Worm (Caenorhabditis elegans) whole organism, early embryonic: Measurements from ENCODE around the gene C02F5.13.

Source experiments
- B0310.2 ChIP-seq: sonication (generic microtip); optimal IDR thresholded peaks from 2 replicates; lab custom pipeline; 2016; ENCODE audit warnings: mild to moderate bottlenecking, missing genetic modification characterization, missing compliant biosample characterization
- F13C5.2 ChIP-seq: sonication (generic microtip); optimal IDR thresholded peaks from 2 replicates; lab custom pipeline; 2017; ENCODE audit warnings: mild to moderate bottlenecking, missing genetic modification characterization, inconsistent platforms, missing compliant biosample characterization
- aly-1 ChIP-seq: sonication (generic microtip); optimal IDR thresholded peaks from 2 replicates; lab custom pipeline; 2016; ENCODE audit warnings: missing genetic modification characterization, missing compliant biosample characterization
- ama-1 ChIP-seq: fragments of 150-350 bp; optimal IDR thresholded peaks from 2 replicates; lab custom pipeline; 2014
- ceh-13 ChIP-seq: fragments of 200-800 bp; sonication (Bioruptor generic); optimal IDR thresholded peaks from 2 replicates; lab custom pipeline; 2018; ENCODE audit warnings: mild to moderate bottlenecking, missing genetic modification characterization, missing compliant biosample characterization
- ceh-36 ChIP-seq: sonication (generic microtip); optimal IDR thresholded peaks from 2 replicates; lab custom pipeline; 2016; ENCODE audit warnings: missing genetic modification characterization, inconsistent platforms, missing compliant biosample characterization
- ets-7 ChIP-seq: sonication (generic microtip); optimal IDR thresholded peaks from 2 replicates; lab custom pipeline; 2016; ENCODE audit warnings: missing genotype, missing genetic modification characterization, missing compliant biosample characterization
- flt-1 ChIP-seq: fragments of 200-800 bp; sonication (Bioruptor generic); IDR thresholded peaks from 2 replicates; pipeline ENCODE4 v1.3.6; 2022; ENCODE audit warnings: missing genetic modification characterization, missing compliant biosample characterization
- hmbx-1 ChIP-seq: sonication (generic microtip); optimal IDR thresholded peaks from 2 replicates; lab custom pipeline; 2016; ENCODE audit warnings: mild to moderate bottlenecking, missing genetic modification characterization, missing compliant biosample characterization
- hmg-4 ChIP-seq: fragments of 200-800 bp; sonication (Bioruptor generic); optimal IDR thresholded peaks from 2 replicates; lab custom pipeline; 2018; ENCODE audit warnings: mild to moderate bottlenecking, missing genetic modification characterization, missing compliant biosample characterization
- hnd-1 ChIP-seq: sonication (generic microtip); optimal IDR thresholded peaks from 2 replicates; lab custom pipeline; 2016; ENCODE audit warnings: missing genetic modification characterization, missing compliant biosample characterization
- pes-1 ChIP-seq: fragments of 200-800 bp; sonication (Bioruptor generic); IDR thresholded peaks from 2 replicates; pipeline ENCODE4 v1.3.6; 2022; ENCODE audit warnings: missing genetic modification reagents, missing genetic modification characterization, missing compliant biosample characterization
- scrt-1 ChIP-seq: fragments of 200-800 bp; sonication (Bioruptor generic); IDR thresholded peaks from 2 replicates; pipeline ENCODE4 v1.3.6; 2022; ENCODE audit warnings: missing genetic modification characterization, missing compliant biosample characterization
- sea-1 ChIP-seq: fragments of 200-800 bp; sonication (Bioruptor generic); conservative IDR thresholded peaks from 2 replicates; pipeline ENCODE4 v1.3.6; 2022; ENCODE audit warnings: missing genetic modification characterization, missing compliant biosample characterization
- tbx-11 ChIP-seq: fragments of 200-800 bp; sonication (Bioruptor generic); IDR thresholded peaks from 2 replicates; pipeline ENCODE4 v1.3.6; 2022; ENCODE audit warnings: missing genetic modification characterization, missing compliant biosample characterization
- tbx-37 ChIP-seq: fragments of 200-800 bp; sonication (Bioruptor generic); conservative IDR thresholded peaks from 2 replicates; pipeline ENCODE4 v1.3.6; 2022; ENCODE audit warnings: missing genetic modification reagents, missing genetic modification characterization, missing compliant biosample characterization
- tra-4 ChIP-seq: sonication (generic microtip); optimal IDR thresholded peaks from 2 replicates; lab custom pipeline; 2017; ENCODE audit warnings: missing genetic modification characterization, missing compliant biosample characterization

The C02F5.13 gene

DNA sequence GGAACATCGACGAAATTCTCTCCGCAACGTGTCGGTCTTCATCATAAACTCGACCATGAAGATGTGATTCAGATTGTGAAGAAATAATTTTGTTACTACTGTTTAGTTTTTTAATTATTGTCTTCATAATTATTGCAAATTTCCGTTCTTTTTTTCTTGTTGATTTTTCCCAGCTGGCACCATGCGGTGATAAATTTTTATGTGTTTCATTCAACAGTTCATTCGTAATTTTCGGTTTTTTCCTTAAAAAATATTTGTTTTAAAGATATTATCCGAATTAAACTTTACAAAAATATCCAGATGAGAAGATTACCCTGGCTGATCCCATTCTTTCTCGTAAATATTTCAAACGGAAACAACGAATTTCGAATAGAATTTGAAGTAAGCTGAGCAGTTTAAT, at the start of gene C02F5.13:
TSS of gene C02F5.13 (plus strand) at position 301 of the 400 bp plus-strand sequence.
- TF ChIP-seq F13C5.2 (tag; lab: Kevin White, UChicago) (no peak), ceh-13 (no peak), hmbx-1 (no peak), flt-1 (GFP tag; lab: Robert Waterston, UW) (no peak), sea-1 (GFP tag; lab: Robert Waterston, UW) (no peak), hnd-1 (no peak), ama-1 (lab: Kevin White, UChicago) (no peak), hmg-4 (GFP tag; lab: Kevin White, UChicago) (no peak), pes-1 (GFP tag; lab: Robert Waterston, UW) (no peak), ceh-36 (no peak), tbx-11 (GFP tag; lab: Robert Waterston, UW) (no peak), B0310.2 (no peak)

DNA sequence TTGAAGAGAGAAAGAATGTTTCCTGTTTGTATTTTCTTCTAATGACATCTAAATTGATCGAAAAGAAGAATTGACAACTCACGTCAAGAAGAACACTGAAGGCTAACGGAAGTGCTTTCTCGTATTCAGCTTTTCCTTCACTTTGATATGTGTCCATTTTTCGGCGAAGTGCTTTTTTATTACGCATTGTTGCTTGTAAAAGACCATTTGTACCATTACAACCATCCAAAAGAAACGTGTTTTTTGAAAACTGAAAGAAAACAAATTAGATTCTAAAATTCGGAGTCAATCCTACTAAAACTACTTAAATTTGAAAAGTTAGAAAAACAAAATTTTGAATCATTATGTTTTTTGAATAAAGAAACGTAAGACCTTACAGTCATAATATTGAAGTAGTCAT, 48.1 kb upstream of the C02F5.13 start:
- no peak for TF ChIP-seq flt-1 (GFP tag; lab: Robert Waterston, UW)
- TF ChIP-seq tra-4 (tag; lab: Kevin White, UChicago): no peak
- no peak for TF ChIP-seq ama-1 (lab: Kevin White, UChicago)
- no peak for TF ChIP-seq hnd-1
- TF ChIP-seq hmbx-1: no peak
- no peak for TF ChIP-seq B0310.2
- TF ChIP-seq aly-1: no peak
- no peak for TF ChIP-seq tbx-11 (GFP tag; lab: Robert Waterston, UW)
- TF ChIP-seq tbx-37 (GFP tag; lab: Robert Waterston, UW): no peak

DNA sequence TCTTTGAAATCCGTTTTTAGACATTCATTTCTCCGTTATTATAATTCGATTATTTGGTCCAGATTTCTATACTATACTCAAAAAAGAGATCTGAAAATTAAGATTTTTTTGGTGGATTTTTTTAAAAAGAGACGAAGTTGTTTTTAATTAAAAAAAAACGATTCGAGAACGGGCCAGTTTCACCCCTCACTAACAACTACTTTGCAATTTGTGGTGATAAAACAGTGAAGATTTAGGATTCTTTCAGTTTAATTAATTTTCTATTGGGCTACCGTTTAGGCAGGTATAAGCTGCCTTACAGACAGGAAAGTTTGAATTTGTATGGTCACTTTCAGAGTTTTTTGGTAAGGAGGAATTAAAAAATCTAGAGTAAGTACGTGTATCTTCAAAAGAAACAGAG, 46.0 kb upstream of the C02F5.13 start, which contains the start of gene unc-36:
TSS of gene unc-36 (minus strand) at position 101 of the 400 bp plus-strand sequence.
- TF ChIP-seq pes-1 (GFP tag; lab: Robert Waterston, UW): no peak
- TF ChIP-seq flt-1 (GFP tag; lab: Robert Waterston, UW): no peak

DNA sequence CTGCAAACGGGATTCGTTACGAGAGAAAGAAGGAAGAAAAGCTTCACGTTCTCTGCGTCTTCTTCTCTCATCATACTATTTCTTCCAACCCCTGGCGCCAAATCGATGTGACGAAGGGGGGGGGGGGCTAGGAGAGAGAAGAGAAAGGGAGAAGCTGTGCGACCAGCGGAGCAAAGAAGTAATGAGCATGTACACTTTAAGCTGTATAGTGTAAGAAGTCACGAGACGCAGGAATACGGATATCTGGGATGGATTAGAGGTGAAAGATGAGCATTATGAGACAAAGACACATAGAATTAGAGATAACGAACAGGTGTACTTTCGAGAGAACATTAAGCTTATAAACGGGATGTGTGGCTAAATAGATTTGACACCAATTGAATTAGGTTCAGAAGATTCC, 45.4 kb upstream of the C02F5.13 start:
- TF ChIP-seq ama-1 (lab: Kevin White, UChicago) (no peak), hmg-4 (GFP tag; lab: Kevin White, UChicago) (no peak), ceh-36 (peak; percentile 0)

DNA sequence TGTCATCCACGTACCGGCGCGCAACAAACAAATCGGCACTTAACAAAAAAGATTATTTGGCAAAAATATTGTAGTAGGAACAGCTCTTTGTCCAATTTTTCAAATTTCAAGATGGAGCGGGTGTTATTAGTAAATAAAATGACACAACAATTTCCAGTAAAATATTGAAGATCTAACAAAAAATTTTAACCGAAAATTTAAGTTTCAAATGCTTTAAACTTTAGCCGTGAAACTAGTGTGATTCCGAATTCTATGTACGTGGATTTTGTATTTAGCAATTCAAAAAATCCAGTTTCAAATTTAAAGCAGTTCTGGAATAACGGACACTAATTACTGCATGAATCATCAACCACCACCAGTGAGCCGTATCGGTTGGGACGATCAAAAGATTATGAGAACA, 44.4 kb upstream of the C02F5.13 start, which contains the start of gene snb-5:
TSS of gene snb-5 (plus strand) at position 301 of the 400 bp plus-strand sequence.
- TF ChIP-seq B0310.2 (no peak), ets-7 (no peak)

DNA sequence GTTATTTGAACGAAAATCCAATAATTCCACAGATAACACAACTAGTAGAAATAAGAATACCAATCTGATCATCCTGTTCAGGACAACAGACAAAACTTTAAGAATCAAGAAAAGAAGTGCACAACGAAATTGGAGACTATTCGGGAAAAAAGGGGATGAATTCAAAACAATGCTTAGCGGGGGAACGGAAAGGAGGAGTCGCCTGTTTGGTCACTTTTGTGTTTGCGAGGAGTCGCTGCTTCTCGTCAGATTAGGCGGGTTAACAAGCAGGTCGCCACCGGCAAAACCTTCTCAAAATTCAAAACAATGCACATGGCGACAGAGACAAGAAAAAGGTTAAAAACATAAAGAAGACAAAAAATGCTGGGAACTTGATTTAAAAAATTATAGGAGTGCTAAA, 37.4 kb upstream of the C02F5.13 start, which contains the start of gene C30A5.10:
TSS of gene C30A5.10 (minus strand) at position 101 of the 400 bp plus-strand sequence.
- TF ChIP-seq tbx-37 (GFP tag; lab: Robert Waterston, UW): no peak
- TF ChIP-seq hnd-1: no peak
- TF ChIP-seq tra-4 (tag; lab: Kevin White, UChicago): no peak

DNA sequence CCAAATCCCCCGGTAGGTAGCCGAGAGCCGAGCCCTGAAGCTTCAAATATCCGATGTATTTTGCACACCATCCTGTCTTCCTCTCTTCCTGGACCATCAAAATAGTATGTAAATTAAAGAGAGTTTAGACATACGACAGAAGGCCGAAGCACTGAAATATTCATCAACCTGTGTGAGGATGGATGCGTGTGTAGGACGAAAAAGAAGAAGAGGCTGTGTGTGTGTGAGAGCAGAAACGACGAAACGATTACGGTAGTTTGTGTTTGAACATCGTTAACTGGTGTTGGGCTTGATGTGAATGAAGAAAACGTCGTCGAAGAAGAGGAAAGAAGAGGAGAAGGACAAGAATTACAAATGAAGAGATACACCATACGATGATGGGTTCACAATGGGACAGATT, 35.6 kb upstream of the C02F5.13 start:
- no peak for TF ChIP-seq scrt-1 (GFP tag; lab: Robert Waterston, UW)
- no peak for TF ChIP-seq ama-1 (lab: Kevin White, UChicago)
- no peak for TF ChIP-seq hnd-1
- no peak for TF ChIP-seq flt-1 (GFP tag; lab: Robert Waterston, UW)
- TF ChIP-seq ets-7: no peak
- TF ChIP-seq tbx-37 (GFP tag; lab: Robert Waterston, UW): no peak
- no peak for TF ChIP-seq aly-1
- no peak for TF ChIP-seq hmbx-1
- no peak for TF ChIP-seq ceh-36
- TF ChIP-seq tra-4 (tag; lab: Kevin White, UChicago): no peak
- TF ChIP-seq ceh-13: no peak
- TF ChIP-seq pes-1 (GFP tag; lab: Robert Waterston, UW): no peak
- no peak for TF ChIP-seq sea-1 (GFP tag; lab: Robert Waterston, UW)
- TF ChIP-seq tbx-11 (GFP tag; lab: Robert Waterston, UW): no peak
- no peak for TF ChIP-seq F13C5.2 (tag; lab: Kevin White, UChicago)

DNA sequence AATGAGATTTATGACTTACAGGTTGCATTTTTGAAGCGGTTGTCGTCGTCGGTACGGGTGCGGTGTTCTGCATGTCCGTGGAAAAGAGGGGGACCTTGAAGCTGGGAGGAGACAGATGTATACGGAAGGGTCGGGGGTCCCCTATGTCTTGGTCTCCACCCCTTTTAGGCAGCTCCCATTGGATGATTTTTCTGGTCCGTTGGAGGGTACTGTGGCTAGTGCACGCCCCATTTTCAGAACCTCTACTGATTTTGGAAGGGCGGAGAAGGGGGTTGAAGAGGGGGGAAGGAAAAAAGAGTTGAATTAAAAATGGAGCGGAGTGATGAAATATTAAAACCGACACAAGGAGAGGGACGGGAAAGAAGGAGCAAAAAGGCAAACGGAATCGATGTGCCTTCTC, 30.9 kb upstream of the C02F5.13 start, which contains the start of gene unc-86:
TSS of gene unc-86 (minus strand) at position 113 of the 400 bp plus-strand sequence.
- TF ChIP-seq tbx-37 (GFP tag; lab: Robert Waterston, UW) (no peak), hmg-4 (GFP tag; lab: Kevin White, UChicago) (no peak)

DNA sequence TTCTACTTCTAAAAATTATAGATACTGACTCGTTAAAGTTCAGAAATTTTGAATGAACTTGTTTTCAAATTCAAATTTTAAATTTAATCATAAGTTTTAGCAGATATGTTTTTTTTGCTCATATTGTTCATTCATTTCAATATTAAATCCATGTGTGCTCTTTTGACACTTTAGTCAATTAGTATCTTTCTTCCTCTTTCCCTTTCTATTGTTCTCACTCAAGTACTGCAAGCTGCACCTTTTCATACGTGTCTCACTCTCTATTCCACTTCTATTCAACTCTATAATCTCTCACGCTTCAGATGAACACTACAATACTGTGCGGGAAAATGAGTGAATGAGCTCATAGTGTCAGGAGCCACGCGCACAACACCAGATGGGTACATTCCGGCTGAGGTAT, 29.2 kb upstream of the C02F5.13 start, which contains the start of gene C30A5.16:
TSS of gene C30A5.16 (plus strand) at position 301 of the 400 bp plus-strand sequence.
- TF ChIP-seq ceh-13 (no peak), tra-4 (tag; lab: Kevin White, UChicago) (no peak), aly-1 (no peak), ceh-36 (no peak), tbx-37 (GFP tag; lab: Robert Waterston, UW) (no peak), flt-1 (GFP tag; lab: Robert Waterston, UW) (no peak), sea-1 (GFP tag; lab: Robert Waterston, UW) (no peak), hnd-1 (no peak), tbx-11 (GFP tag; lab: Robert Waterston, UW) (no peak), pes-1 (GFP tag; lab: Robert Waterston, UW) (no peak), hmbx-1 (no peak), ets-7 (no peak), hmg-4 (GFP tag; lab: Kevin White, UChicago) (no peak), ama-1 (lab: Kevin White, UChicago) (no peak), scrt-1 (GFP tag; lab: Robert Waterston, UW) (no peak), B0310.2 (no peak), F13C5.2 (tag; lab: Kevin White, UChicago) (no peak)
